Fruit fly (Drosophila melanogaster) whole organism, embryonic: ENCODE measurements around the gene alphaCOP.

Experiments
- CG1024 ChIP-seq: fragments of 200-800 bp; sonication (Bioruptor generic); IDR thresholded peaks from 2 replicates; pipeline ENCODE4 v1.3.6; 2022; ENCODE audit warnings: missing biosample characterization, missing genetic modification characterization
- CG10267 ChIP-seq: fragments of 200-800 bp; sonication (Bioruptor generic); optimal IDR thresholded peaks from 2 replicates; lab custom pipeline; 2018; ENCODE audit warnings: missing biosample characterization, mild to moderate bottlenecking, missing genetic modification characterization, moderate library complexity
- CG12104 ChIP-seq: fragments of 200-800 bp; sonication (Bioruptor generic); optimal IDR thresholded peaks from 3 replicates; lab custom pipeline; 2016; ENCODE audit warnings: missing biosample characterization, missing genetic modification characterization
- CG15269 ChIP-seq: fragments of 200-800 bp; sonication (Bioruptor generic); optimal IDR thresholded peaks from 2 replicates; lab custom pipeline; 2018; ENCODE audit warnings: missing biosample characterization, mild to moderate bottlenecking, missing genetic modification characterization, moderate library complexity
- CG1529 ChIP-seq: fragments of 200-800 bp; sonication (Bioruptor generic); optimal IDR thresholded peaks from 3 replicates; lab custom pipeline; 2018; ENCODE audit warnings: missing biosample characterization, missing genetic modification characterization
- CG17568 ChIP-seq: fragments of 200-800 bp; sonication (Bioruptor generic); optimal IDR thresholded peaks from 2 replicates; lab custom pipeline; 2018; ENCODE audit warnings: missing biosample characterization, mild to moderate bottlenecking, missing genetic modification characterization, moderate library complexity
- CG17829 ChIP-seq: fragments of 200-800 bp; optimal IDR thresholded peaks from 2 replicates; lab custom pipeline; 2019; ENCODE audit warnings: missing biosample characterization, mild to moderate bottlenecking, missing genetic modification characterization, moderate library complexity
- CG31441 ChIP-seq: fragments of 200-800 bp; sonication (Bioruptor generic); IDR thresholded peaks from 2 replicates; pipeline ENCODE4 v1.3.6; 2022; ENCODE audit warnings: missing biosample characterization, missing genetic modification characterization
- CG32772 ChIP-seq: fragments of 200-800 bp; sonication (Bioruptor generic); IDR thresholded peaks from 2 replicates; pipeline ENCODE4 v1.3.6; 2022; ENCODE audit warnings: missing biosample characterization, missing genetic modification characterization
- CG3281 ChIP-seq: fragments of 200-800 bp; sonication (Bioruptor generic); optimal IDR thresholded peaks from 3 replicates; lab custom pipeline; 2017; ENCODE audit warnings: missing biosample characterization, mild to moderate bottlenecking, missing genetic modification characterization
- CG3407 ChIP-seq: fragments of 200-800 bp; sonication (Bioruptor generic); optimal IDR thresholded peaks from 2 replicates; lab custom pipeline; 2018; ENCODE audit warnings: missing biosample characterization, mild to moderate bottlenecking, missing genetic modification characterization
- CG34422 ChIP-seq: fragments of 200-800 bp; sonication (Bioruptor generic); IDR thresholded peaks from 3 replicates; pipeline ENCODE4 v1.3.6; 2022; ENCODE audit warnings: missing biosample characterization, missing genetic modification characterization
- CG3995 ChIP-seq: fragments of 200-800 bp; sonication (Bioruptor generic); optimal IDR thresholded peaks from 3 replicates; lab custom pipeline; 2016; ENCODE audit warnings: missing biosample characterization, missing genetic modification characterization
- CG7372 ChIP-seq: fragments of 200-800 bp; sonication (Bioruptor generic); IDR thresholded peaks from 2 replicates; pipeline ENCODE4 v1.3.6; 2022; ENCODE audit warnings: missing biosample characterization, missing genetic modification characterization
- CG7786 ChIP-seq: fragments of 200-800 bp; sonication (Bioruptor generic); optimal IDR thresholded peaks from 2 replicates; lab custom pipeline; 2016; ENCODE audit warnings: missing biosample characterization, missing genetic modification characterization
- CG7928 ChIP-seq: fragments of 200-800 bp; sonication (Bioruptor generic); optimal IDR thresholded peaks from 2 replicates; lab custom pipeline; 2017; ENCODE audit warnings: missing biosample characterization, mild to moderate bottlenecking, missing genetic modification characterization
- CG7987 ChIP-seq: fragments of 200-800 bp; sonication (Bioruptor generic); optimal IDR thresholded peaks from 2 replicates; lab custom pipeline; 2018; ENCODE audit warnings: missing biosample characterization, mild to moderate bottlenecking, missing genetic modification characterization, moderate library complexity
- CG8478 ChIP-seq: fragments of >200 bp; optimal IDR thresholded peaks from 2 replicates; lab custom pipeline; 2018
- CG8944 ChIP-seq: fragments of 200-800 bp; sonication (Bioruptor generic); optimal IDR thresholded peaks from 3 replicates; lab custom pipeline; 2016; ENCODE audit warnings: missing biosample characterization, missing genetic modification characterization
- Camta ChIP-seq: fragments of 200-800 bp; sonication (Bioruptor generic); optimal IDR thresholded peaks from 2 replicates; lab custom pipeline; 2016; ENCODE audit warnings: missing biosample characterization, missing genetic modification characterization
- CkIIα-i1 ChIP-seq: fragments of 200-800 bp; sonication (Bioruptor generic); IDR thresholded peaks from 2 replicates; pipeline ENCODE4 v1.3.6; 2022; ENCODE audit warnings: missing biosample characterization, missing genetic modification characterization
- D19B ChIP-seq: fragments of 200-800 bp; sonication (Bioruptor generic); optimal IDR thresholded peaks from 2 replicates; lab custom pipeline; 2017; ENCODE audit warnings: missing biosample characterization, mild to moderate bottlenecking, missing genetic modification characterization
- Dip3 ChIP-seq: fragments of 200-800 bp; sonication (Bioruptor generic); optimal IDR thresholded peaks from 3 replicates; lab custom pipeline; 2016; ENCODE audit warnings: missing biosample characterization, missing genetic modification characterization
- Dll ChIP-seq: fragments of 200-800 bp; sonication (Bioruptor generic); IDR thresholded peaks from 4 replicates; pipeline ENCODE4 v1.3.6; 2022; ENCODE audit warnings: missing biosample characterization, missing genetic modification characterization; ENCODE audit not compliant: partially characterized antibody
- Dp ChIP-seq: fragments of 200-800 bp; sonication (Bioruptor generic); optimal IDR thresholded peaks from 2 replicates; lab custom pipeline; 2018; ENCODE audit warnings: missing biosample characterization, mild to moderate bottlenecking, missing genetic modification characterization, moderate library complexity
- Fer2 ChIP-seq: fragments of 200-800 bp; sonication (Bioruptor generic); optimal IDR thresholded peaks from 2 replicates; lab custom pipeline; 2018; ENCODE audit warnings: missing biosample characterization, mild to moderate bottlenecking, missing genetic modification characterization, moderate library complexity
- MBD-R2 ChIP-seq: fragments of 200-800 bp; sonication (Bioruptor generic); IDR thresholded peaks from 2 replicates; pipeline ENCODE4 v1.3.6; 2022; ENCODE audit warnings: missing biosample characterization, missing genetic modification characterization
- Opbp ChIP-seq: fragments of 200-800 bp; sonication (Bioruptor generic); IDR thresholded peaks from 3 replicates; pipeline ENCODE4 v1.3.6; 2022; ENCODE audit warnings: missing biosample characterization, missing genetic modification characterization; ENCODE audit not compliant: partially characterized antibody
- Ravus ChIP-seq: fragments of 200-800 bp; sonication (Bioruptor generic); IDR thresholded peaks from 2 replicates; pipeline ENCODE4 v1.3.6; 2022; ENCODE audit warnings: missing biosample characterization, missing genetic modification characterization
- Rfx ChIP-seq: fragments of 200-800 bp; sonication (Bioruptor generic); IDR thresholded peaks from 2 replicates; pipeline ENCODE4 v1.3.6; 2022; ENCODE audit warnings: missing biosample characterization, missing genetic modification characterization
- Tbp ChIP-seq: fragments of >200 bp; optimal IDR thresholded peaks from 2 replicates; lab custom pipeline; 2018; ENCODE audit warnings: missing biosample characterization, missing genetic modification characterization
- ab ChIP-seq: fragments of 200-800 bp; sonication (Bioruptor generic); optimal IDR thresholded peaks from 2 replicates; lab custom pipeline; 2016; ENCODE audit warnings: missing biosample characterization, missing genetic modification characterization
- bbx ChIP-seq: fragments of 200-800 bp; sonication (Bioruptor generic); IDR thresholded peaks from 2 replicates; pipeline ENCODE4 v1.3.6; 2022; ENCODE audit warnings: missing biosample characterization, missing genetic modification characterization; ENCODE audit not compliant: partially characterized antibody
- chif ChIP-seq, 2 experiments: fragments of 200-800 bp; sonication (Bioruptor generic); optimal IDR thresholded peaks; 3 replicates each; lab custom pipeline; 2016; ENCODE audit warnings: missing biosample characterization in 2 of 2, missing genetic modification characterization in 2 of 2
- corto ChIP-seq: fragments of 200-800 bp; sonication (Bioruptor generic); optimal IDR thresholded peaks from 2 replicates; lab custom pipeline; 2016; ENCODE audit warnings: missing biosample characterization, mild to moderate bottlenecking, missing genetic modification characterization, moderate library complexity
- dmrt11E ChIP-seq: fragments of 200-800 bp; sonication (Bioruptor generic); optimal IDR thresholded peaks from 3 replicates; lab custom pipeline; 2018; ENCODE audit warnings: missing biosample characterization, mild to moderate bottlenecking, missing genetic modification characterization, moderate library complexity
- emc ChIP-seq: fragments of 200-800 bp; sonication (Bioruptor generic); optimal IDR thresholded peaks from 2 replicates; lab custom pipeline; 2016; ENCODE audit warnings: missing biosample characterization, missing genetic modification characterization
- ems ChIP-seq: fragments of 200-800 bp; sonication (Bioruptor generic); optimal IDR thresholded peaks from 3 replicates; lab custom pipeline; 2016; ENCODE audit warnings: missing biosample characterization, missing genetic modification characterization
- eve ChIP-seq, 2 experiments: fragments of >200 bp; optimal IDR thresholded peaks; 2 replicates each; lab custom pipeline; 2017; ENCODE audit warnings: missing biosample characterization in 2 of 2, missing genetic modification characterization in 2 of 2
- fd96Cb ChIP-seq: fragments of 200-800 bp; sonication (Bioruptor generic); optimal IDR thresholded peaks from 2 replicates; lab custom pipeline; 2018; ENCODE audit warnings: missing biosample characterization, mild to moderate bottlenecking, missing genetic modification characterization, moderate library complexity
- fru ChIP-seq: fragments of >200 bp; optimal IDR thresholded peaks from 2 replicates; lab custom pipeline; 2017
- gcm ChIP-seq: fragments of 200-800 bp; sonication (Bioruptor generic); optimal IDR thresholded peaks from 2 replicates; lab custom pipeline; 2019; ENCODE audit warnings: missing biosample characterization, mild to moderate bottlenecking, missing genetic modification characterization, moderate library complexity
- hb ChIP-seq: fragments of 200-800 bp; sonication (Bioruptor generic); IDR thresholded peaks from 3 replicates; pipeline ENCODE4 v1.3.6; 2022; ENCODE audit warnings: missing biosample characterization, missing genetic modification characterization; ENCODE audit not compliant: partially characterized antibody
- hkb ChIP-seq, 2 experiments: fragments of 200-800 bp in 1 of 2; fragments of >200 bp in 1 of 2; sonication (Bioruptor generic) in 1 of 2; IDR thresholded peaks in 1 of 2; optimal IDR thresholded peaks in 1 of 2; 2 replicates each; pipeline versions ENCODE4 v1.3.6 to Lab custom; 2017 to 2022; ENCODE audit warnings: missing biosample characterization in 1 of 2, missing genetic modification characterization in 1 of 2
- mam ChIP-seq: fragments of 200-800 bp; sonication (Bioruptor generic); optimal IDR thresholded peaks from 3 replicates; lab custom pipeline; 2016; ENCODE audit warnings: missing biosample characterization, missing genetic modification characterization
- nerfin-2 ChIP-seq: fragments of 200-800 bp; sonication (Bioruptor generic); IDR thresholded peaks from 2 replicates; pipeline ENCODE4 v1.3.6; 2022; ENCODE audit warnings: missing biosample characterization, missing genetic modification characterization; ENCODE audit not compliant: partially characterized antibody
- sd ChIP-seq: fragments of 200-800 bp; sonication (Bioruptor generic); optimal IDR thresholded peaks from 3 replicates; lab custom pipeline; 2018; ENCODE audit warnings: missing biosample characterization, mild to moderate bottlenecking, missing genetic modification characterization, moderate library complexity
- tgo ChIP-seq: fragments of 200-800 bp; sonication (Bioruptor generic); IDR thresholded peaks from 3 replicates; pipeline ENCODE4 v1.3.6; 2022; ENCODE audit warnings: missing biosample characterization, missing genetic modification characterization
- trh ChIP-seq: fragments of 200-800 bp; sonication (Bioruptor generic); optimal IDR thresholded peaks from 2 replicates; lab custom pipeline; 2016; ENCODE audit warnings: missing biosample characterization, missing genetic modification characterization
- wdn ChIP-seq: fragments of 200-800 bp; sonication (Bioruptor generic); IDR thresholded peaks from 2 replicates; pipeline ENCODE4 v1.3.6; 2022; ENCODE audit warnings: missing biosample characterization, missing genetic modification characterization

The alphaCOP gene

DNA sequence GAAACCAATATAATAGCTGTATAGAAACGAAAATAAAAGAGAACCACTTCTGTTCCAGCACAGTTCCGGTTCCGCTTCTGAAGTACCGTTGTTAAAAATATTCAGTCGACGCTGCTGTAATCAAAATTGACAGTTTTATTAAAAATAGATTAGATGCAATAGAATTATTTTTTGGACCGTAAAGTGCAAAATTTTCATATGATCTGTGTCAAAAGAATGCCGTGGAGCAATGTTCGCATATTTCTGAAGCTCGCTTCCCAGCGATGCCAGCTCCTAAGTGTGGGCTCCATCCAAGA is 42.2 kb downstream of the alphaCOP start, which contains the start of the genes CG18170 and CG33791 (continued):
- TF ChIP-seq CG17568 (no peak), ab (GFP tag; lab: Kevin White, UChicago) (no peak), CG1024 (GFP tag; lab: Robert Waterston, UW) (no peak), mam (GFP tag; lab: Kevin White, UChicago) (no peak), CG3281 (GFP tag; lab: Kevin White, UChicago) (no peak), Fer2 (tag; lab: Kevin White, UChicago) (no peak), hkb (optimal IDR thresholded peaks at IDR 0.05; lab: Kevin White, UChicago) (peak; percentile 8), hkb (GFP tag; IDR thresholded peaks at IDR 0.05; lab: Robert Waterston, UW) (no peak), corto (GFP tag; lab: Kevin White, UChicago) (no peak), tgo (GFP tag; lab: Robert Waterston, UW) (no peak), ems (GFP tag; lab: Kevin White, UChicago) (no peak), CG31441 (GFP tag; lab: Robert Waterston, UW) (0 out of 2 replicates have a peak, but pooled peaks have one; percentile 9), CkIIα-i1 (GFP tag; lab: Robert Waterston, UW) (no peak), Camta (GFP tag; lab: Kevin White, UChicago) (no peak), CG7372 (no peak), MBD-R2 (0 out of 2 replicates have a peak, but pooled peaks have one; percentile 1), fru (lab: Kevin White, UChicago) (no peak), Tbp (GFP tag; lab: Kevin White, UChicago) (no peak), Dip3 (GFP tag; lab: Kevin White, UChicago) (no peak), Rfx (GFP tag; lab: Robert Waterston, UW) (no peak), CG1529 (GFP tag; lab: Kevin White, UChicago) (no peak), CG10267 (peak; percentile 54)
- TF ChIP-seq, all 482 proteins: peak for 13

- peak; percentile 19 for TF ChIP-seq gcm
- no peak for TF ChIP-seq bbx
- no peak for TF ChIP-seq CG7928 (GFP tag; lab: Kevin White, UChicago)
- TF ChIP-seq CG17829 (tag; lab: Kevin White, UChicago): peak; percentile 29
- no peak for TF ChIP-seq dmrt11E (tag; lab: Kevin White, UChicago)
- TF ChIP-seq nerfin-2 (GFP tag; lab: Robert Waterston, UW): 0 out of 2 replicates have a peak, but pooled peaks have one; percentile 6
- TF ChIP-seq CG12104 (GFP tag; lab: Kevin White, UChicago): peak; percentile 88
- no peak for TF ChIP-seq fd96Cb (tag; lab: Kevin White, UChicago)
- no peak for TF ChIP-seq Ravus (GFP tag; lab: Robert Waterston, UW)
- no peak for TF ChIP-seq chif (GFP tag; optimal IDR thresholded peaks at IDR 0.05; lab: Kevin White, UChicago)
- no peak for TF ChIP-seq CG8944 (GFP tag; lab: Kevin White, UChicago)
- TF ChIP-seq CG34422 (GFP tag; lab: Robert Waterston, UW): no peak; the same call in 2 of the 3 replicates
- TF ChIP-seq Dp (GFP tag; lab: Kevin White, UChicago): peak; percentile 20
- no peak for TF ChIP-seq sd
- TF ChIP-seq CG3995 (GFP tag; lab: Kevin White, UChicago): no peak
- no peak for TF ChIP-seq CG15269
- peak; percentile 12 for TF ChIP-seq CG7987 (GFP tag; lab: Kevin White, UChicago)
- no peak for TF ChIP-seq D19B (GFP tag; lab: Kevin White, UChicago)
- TF ChIP-seq CG7786: no peak
- no peak for TF ChIP-seq trh (GFP tag; lab: Kevin White, UChicago)
- no peak for TF ChIP-seq Opbp (GFP tag; lab: Robert Waterston, UW)
- peak; percentile 23 for TF ChIP-seq CG3407 (GFP tag; lab: Kevin White, UChicago)
- no peak for TF ChIP-seq emc
- no peak for TF ChIP-seq eve (GFP tag; optimal IDR thresholded peaks at IDR 0.05; lab: Kevin White, UChicago)
- TF ChIP-seq CG32772 (GFP tag; lab: Robert Waterston, UW): no peak
- TF ChIP-seq Dll (GFP tag; lab: Robert Waterston, UW): peak; percentile 34; the same call in 1 of the 4 replicates
- TF ChIP-seq wdn: no peak
- TF ChIP-seq CG8478: no peak
- no peak for TF ChIP-seq hb (GFP tag; lab: Robert Waterston, UW)
- no peak for TF ChIP-seq Rfx (GFP tag; lab: Robert Waterston, UW)
These were observed 42.8 kb downstream of the alphaCOP start, which contains the start of gene CG12104 for dm6 chr3L:1602064-1602832. TSS of gene CG12104 (minus strand) at chr3L:1602674.
